Worm (Caenorhabditis elegans): ENCODE results near the gene dhs-30.

Gene dhs-30

ce11 chrX:17181220-17181619 lies 54.4 kb downstream of the dhs-30 start:
- TF ChIP-seq cnd-1 (tag; optimal IDR thresholded peaks at IDR 0.05) (peak; percentile 19), drap-1 (GFP tag; optimal IDR thresholded peaks at IDR 0.05) (peak; percentile 9), nhr-2 (tag; optimal IDR thresholded peaks at IDR 0.05) (peak; percentile 6), mls-2 (tag; optimal IDR thresholded peaks at IDR 0.05) (no peak), ceh-43 (GFP tag; optimal IDR thresholded peaks at IDR 0.05) (peak; percentile 26), pha-4 (tag; optimal IDR thresholded peaks at IDR 0.05) (peak; percentile 76), unc-62 (GFP tag; optimal IDR thresholded peaks at IDR 0.05) (no peak), ztf-11 (tag; optimal IDR thresholded peaks at IDR 0.05) (no peak), elt-1 (tag; optimal IDR thresholded peaks at IDR 0.05; ENCODE audit: borderline replicate concordance, insufficient read depth) (no peak), ces-1 (GFP tag; optimal IDR thresholded peaks at IDR 0.05) (peak; percentile 50), sptf-1 (tag; optimal IDR thresholded peaks at IDR 0.05) (peak; percentile 61), ham-2 (GFP tag; optimal IDR thresholded peaks at IDR 0.05) (no peak), unc-120 (tag; optimal IDR thresholded peaks at IDR 0.05; ENCODE audit: poor library complexity, severe bottlenecking) (no peak), mep-1 (tag; optimal IDR thresholded peaks at IDR 0.05) (peak; percentile 61), nhr-237 (tag; optimal IDR thresholded peaks at IDR 0.05) (peak; percentile 89), M03D4.4 (tag; optimal IDR thresholded peaks at IDR 0.05) (peak; percentile 62), tbx-8 (GFP tag; optimal IDR thresholded peaks at IDR 0.05) (no peak), ceh-83 (GFP tag; optimal IDR thresholded peaks at IDR 0.05) (no peak), mab-5 (tag; optimal IDR thresholded peaks at IDR 0.05) (peak; percentile 10), lsy-2 (tag; optimal IDR thresholded peaks at IDR 0.05) (peak; percentile 56), hlh-1 (tag; optimal IDR thresholded peaks at IDR 0.05) (peak; percentile 3), unc-39 (tag; optimal IDR thresholded peaks at IDR 0.05) (no peak), nhr-28 (tag; optimal IDR thresholded peaks at IDR 0.05) (no peak), ceh-39 (tag; optimal IDR thresholded peaks at IDR 0.05) (peak; percentile 32), blmp-1 (tag; optimal IDR thresholded peaks at IDR 0.05) (no peak)

Data from whole organism, mixed stage, embryonic.